Fruit fly (Drosophila melanogaster) whole organism, prepupa: ENCODE measurements around the gene CG32264.

Experiments used
- CG8119 ChIP-seq: fragments of 200-800 bp; sonication (Bioruptor generic); IDR thresholded peaks from 3 replicates; pipeline ENCODE4 v1.3.6; 2022; ENCODE audit warnings: missing biosample characterization, missing genetic modification characterization
- Gug ChIP-seq: fragments of 200-800 bp; sonication (Bioruptor generic); IDR thresholded peaks from 2 replicates; pipeline ENCODE4 v1.3.6; 2022; ENCODE audit warnings: missing biosample characterization, missing genetic modification characterization

dm6 chr3L:3797681-3798080, 8.6 kb downstream of the CG32264 start:
- TF ChIP-seq Gug (GFP tag; lab: Robert Waterston, UW) (no peak), CG8119 (GFP tag; lab: Robert Waterston, UW) (no peak)
